Fruit fly (Drosophila melanogaster) S2 (cell line): Measurements from ENCODE around the gene CG31141.

Experiments
- CG8478 ChIP-seq: fragments of >200 bp; optimal IDR thresholded peaks from 2 replicates; lab custom pipeline; 2018
- CTCF ChIP-seq, 2 experiments: fragments of >200 bp; optimal IDR thresholded peaks; 2 replicates each; lab custom pipeline; 2018

dm6 chr3R:23960865-23961264 is 37.8 kb downstream of the CG31141 start:
- TF ChIP-seq CG8478 (lab: Kevin White, UChicago): no peak
- no peak for TF ChIP-seq CTCF (optimal IDR thresholded peaks at IDR 0.05; lab: Kevin White, UChicago)
